Worm (Caenorhabditis elegans): ENCODE results near the gene gstk-2.

Gene gstk-2

DNA sequence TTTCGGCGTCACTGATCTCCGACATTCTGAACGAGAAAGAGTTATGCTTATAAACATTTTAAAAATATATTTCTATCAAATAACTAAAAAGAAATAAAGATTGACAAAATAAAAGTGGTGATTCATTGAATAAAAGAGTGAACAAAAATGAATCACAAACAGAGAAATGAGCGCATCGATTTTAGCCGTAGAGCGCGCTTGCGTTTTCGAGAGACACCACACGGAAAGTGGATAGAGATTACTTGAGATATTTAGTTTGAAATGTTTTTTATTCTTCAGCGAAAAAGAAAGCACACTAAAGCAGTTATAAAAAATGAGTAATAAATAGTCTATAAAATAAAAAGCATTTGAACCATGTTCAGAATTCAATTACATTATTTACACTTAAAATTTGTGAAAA lies 11.9 kb downstream of the gstk-2 start, which contains the start of gene cap-1 (continued):
- no peak for TF ChIP-seq hlh-4 (tag; optimal IDR thresholded peaks at IDR 0.05)
- TF ChIP-seq lsy-2 (tag; optimal IDR thresholded peaks at IDR 0.05), result peak; percentile 57 to 87
- TF ChIP-seq aly-2 (tag; optimal IDR thresholded peaks at IDR 0.05), result no peak
- peak; percentile 36 to 85 (median 67) for TF ChIP-seq ceh-82 (tag; optimal IDR thresholded peaks at IDR 0.05)
- no peak for TF ChIP-seq ces-1 (GFP tag; optimal IDR thresholded peaks at IDR 0.05)
- TF ChIP-seq egl-27 (tag; optimal IDR thresholded peaks at IDR 0.05), result no peak
- peak; percentile 87 for TF ChIP-seq lin-14 (GFP tag; optimal IDR thresholded peaks at IDR 0.05)
- TF ChIP-seq nhr-11 (tag; optimal IDR thresholded peaks at IDR 0.05), result no peak
- no peak for TF ChIP-seq tlp-1 (tag; optimal IDR thresholded peaks at IDR 0.05)
- peak; percentile 46 for TF ChIP-seq snpc-4 (tag; optimal IDR thresholded peaks at IDR 0.05)
- TF ChIP-seq unc-98 (GFP tag; IDR thresholded peaks at IDR 0.05), result no peak
- peak; percentile 13 for TF ChIP-seq nhr-237 (tag; optimal IDR thresholded peaks at IDR 0.05)
- peak; percentile 83 for TF ChIP-seq blmp-1 (tag; optimal IDR thresholded peaks at IDR 0.05)
- TF ChIP-seq grh-1 (GFP tag; IDR thresholded peaks at IDR 0.05), result no peak
- TF ChIP-seq hlh-17 (GFP tag; optimal IDR thresholded peaks at IDR 0.05; ENCODE audit: borderline replicate concordance), result no peak
- peak; percentile 53 for TF ChIP-seq tbx-2 (tag; optimal IDR thresholded peaks at IDR 0.05)
- no peak for TF ChIP-seq alr-1 (tag; optimal IDR thresholded peaks at IDR 0.05; ENCODE audit: borderline replicate concordance)
- TF ChIP-seq unc-86 (tag; optimal IDR thresholded peaks at IDR 0.05), result peak; percentile 25
- TF ChIP-seq lin-15B (tag; optimal IDR thresholded peaks at IDR 0.05), result peak; percentile 69
- peak; percentile 85 for TF ChIP-seq unc-130 (tag; optimal IDR thresholded peaks at IDR 0.05)
- peak; percentile 31 for TF ChIP-seq nhr-90 (tag; optimal IDR thresholded peaks at IDR 0.05; ENCODE audit: poor library complexity)
- peak; percentile 77 for TF ChIP-seq rnt-1 (tag; optimal IDR thresholded peaks at IDR 0.05)
- no peak for TF ChIP-seq ceh-63 (GFP tag; optimal IDR thresholded peaks at IDR 0.05)
- no peak for TF ChIP-seq aha-1 (tag; optimal IDR thresholded peaks at IDR 0.05)
- peak; percentile 67 to 73 for TF ChIP-seq efl-1 (optimal IDR thresholded peaks at IDR 0.05)
- peak; percentile 63 to 89 for TF ChIP-seq efl-1 (GFP tag; optimal IDR thresholded peaks at IDR 0.05 in 1 of 2)
- TF ChIP-seq fkh-8 (tag; optimal IDR thresholded peaks at IDR 0.05), result peak; percentile 68
- TF ChIP-seq ama-1 (optimal IDR thresholded peaks at IDR 0.05), result no peak
- no peak for TF ChIP-seq pax-3 (tag; optimal IDR thresholded peaks at IDR 0.05)
- peak; percentile 47 for TF ChIP-seq egl-13 (tag; optimal IDR thresholded peaks at IDR 0.05)
- TF ChIP-seq xbp-1 (tag; optimal IDR thresholded peaks at IDR 0.05), result peak; percentile 64
- TF ChIP-seq F16B12.6 (tag; optimal IDR thresholded peaks at IDR 0.05), result peak; percentile 27
- TF ChIP-seq mef-2 (tag; optimal IDR thresholded peaks at IDR 0.05), result peak; percentile 2
- no peak for TF ChIP-seq pag-3 (tag; optimal IDR thresholded peaks at IDR 0.05; ENCODE audit: borderline replicate concordance, insufficient read depth)
- TF ChIP-seq nhr-28 (tag; optimal IDR thresholded peaks at IDR 0.05), result no peak
- 0 out of 2 replicates have a peak, but pooled peaks have one; percentile 13 for TF ChIP-seq nhr-19 (GFP tag; conservative IDR thresholded peaks at IDR 0.05)
- no peak for TF ChIP-seq fkh-4 (tag; optimal IDR thresholded peaks at IDR 0.05; ENCODE audit: borderline replicate concordance)
- peak; percentile 62 for TF ChIP-seq nhr-47 (tag; optimal IDR thresholded peaks at IDR 0.05)
- no peak for TF ChIP-seq sptf-1 (tag; optimal IDR thresholded peaks at IDR 0.05)
- peak; percentile 53 for TF ChIP-seq nhr-85 (tag)
- peak; percentile 80 for TF ChIP-seq snu-23 (GFP tag; optimal IDR thresholded peaks at IDR 0.05)
- no peak for TF ChIP-seq hpl-2 (GFP tag; optimal IDR thresholded peaks at IDR 0.05)
- TF ChIP-seq dpl-1 (GFP tag; optimal IDR thresholded peaks at IDR 0.05), result peak; percentile 51 to 69 (median 57)
- no peak for TF ChIP-seq zip-4 (GFP tag; optimal IDR thresholded peaks at IDR 0.05)
- TF ChIP-seq ztf-4 (tag; optimal IDR thresholded peaks at IDR 0.05), result no peak
- peak in 2 of 6 experiments; percentile 5 to 82 for TF ChIP-seq elt-3 (tag; optimal IDR thresholded peaks at IDR 0.05)
- TF ChIP-seq jun-1 (tag; optimal IDR thresholded peaks at IDR 0.05), result peak; percentile 20
- peak; percentile 62 for TF ChIP-seq nhr-20 (tag; optimal IDR thresholded peaks at IDR 0.05)
- peak; percentile 61 for TF ChIP-seq swsn-7 (tag; optimal IDR thresholded peaks at IDR 0.05)
- peak; percentile 39 for TF ChIP-seq dsc-1 (tag; optimal IDR thresholded peaks at IDR 0.05)
- TF ChIP-seq ceh-88 (GFP tag; IDR thresholded peaks at IDR 0.05), result no peak; the same call in 1 of the 2 replicates
- no peak for TF ChIP-seq ets-5 (GFP tag; IDR thresholded peaks at IDR 0.05)
- peak; percentile 66 for TF ChIP-seq skn-1 (tag; optimal IDR thresholded peaks at IDR 0.05)
- no peak for TF ChIP-seq unc-30 (tag; optimal IDR thresholded peaks at IDR 0.05)
